Fruit fly (Drosophila melanogaster) S2 (cell line): ENCODE results near the gene RpS14a.

Experiments used
- CG8478 ChIP-seq: fragments of >200 bp; optimal IDR thresholded peaks from 2 replicates; lab custom pipeline; 2018
- CTCF ChIP-seq, 2 experiments: fragments of >200 bp; optimal IDR thresholded peaks; 2 replicates each; lab custom pipeline; 2018

DNA sequence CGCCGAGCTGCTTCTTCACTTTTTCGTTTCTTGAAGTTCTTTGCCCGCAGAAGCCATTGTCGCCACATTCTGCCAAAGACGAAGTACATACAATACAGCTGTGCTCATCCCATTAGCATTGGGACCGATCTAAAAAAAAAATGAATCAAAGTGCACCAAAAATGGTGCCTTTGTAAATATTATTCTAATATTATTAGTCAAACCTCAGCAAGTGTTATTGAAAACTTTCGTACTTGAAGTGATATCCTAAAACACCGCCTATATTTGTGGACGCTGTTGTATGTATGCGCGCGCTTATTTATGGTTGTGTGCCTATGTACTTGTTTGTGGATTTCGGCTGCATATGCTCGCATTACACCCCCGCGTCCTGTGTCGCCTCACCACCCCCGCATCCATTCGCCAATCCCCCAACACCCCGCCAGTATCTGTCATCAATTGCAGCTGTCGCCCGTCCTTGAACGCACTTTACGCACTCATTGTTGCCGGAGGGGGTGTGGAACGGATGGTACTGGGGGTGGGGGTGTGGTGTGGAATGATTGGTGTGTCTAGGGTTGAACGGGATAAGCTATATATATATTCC, 38.9 kb downstream of the RpS14a start:
- TF ChIP-seq CG8478 (no peak), CTCF (optimal IDR thresholded peaks at IDR 0.05; lab: Kevin White, UChicago) (no peak)
